Worm (Caenorhabditis elegans): ENCODE measurements around the gene math-38.

The math-38 gene

ce11 chrII:1608915-1609314 is 29.1 kb upstream of the math-38 start (continued):
- TF ChIP-seq zip-11 (GFP tag; IDR thresholded peaks at IDR 0.05) (no peak), nhr-41 (GFP tag; IDR thresholded peaks at IDR 0.05) (no peak), mxl-3 (GFP tag; optimal IDR thresholded peaks at IDR 0.05) (peak; percentile 31), pha-4 (GFP tag; IDR thresholded peaks at IDR 0.05) (no peak), pha-4 (tag; optimal IDR thresholded peaks at IDR 0.05) (no peak), nhr-77 (tag; optimal IDR thresholded peaks at IDR 0.05) (peak; percentile 49), pqm-1 (tag; optimal IDR thresholded peaks at IDR 0.05) (peak; percentile 82), T26A8.4 (GFP tag; IDR thresholded peaks at IDR 0.05) (no peak), daf-8 (GFP tag; IDR thresholded peaks at IDR 0.05) (no peak), sdz-12 (GFP tag; optimal IDR thresholded peaks at IDR 0.05) (no peak), T20F7.1 (GFP tag; optimal IDR thresholded peaks at IDR 0.05) (no peak), zip-2 (tag; optimal IDR thresholded peaks at IDR 0.05) (no peak)

- TF ChIP-seq hlh-11 (tag; optimal IDR thresholded peaks at IDR 0.05) (peak; percentile 15), daf-16 (GFP tag; optimal IDR thresholded peaks at IDR 0.05) (no peak), daf-16 (tag; optimal IDR thresholded peaks at IDR 0.05) (peak; percentile 86), nhr-77 (tag; optimal IDR thresholded peaks at IDR 0.05) (peak; percentile 46), pqm-1 (tag; optimal IDR thresholded peaks at IDR 0.05) (peak; percentile 80), nhr-28 (tag; optimal IDR thresholded peaks at IDR 0.05) (peak; percentile 48), F49E8.2 (tag; optimal IDR thresholded peaks at IDR 0.05; ENCODE audit: borderline replicate concordance) (no peak)
Observed at ce11 chrII:1607575-1607974, 27.8 kb upstream of the math-38 start.

ce11 chrII:1606079-1606478 is 26.3 kb upstream of the math-38 start, which contains the start of gene bath-33:
Gene bath-33 (minus strand): TSS chrII:1606179.
- no peak for TF ChIP-seq F49E8.2 (tag; optimal IDR thresholded peaks at IDR 0.05; ENCODE audit: borderline replicate concordance)
- no peak for TF ChIP-seq hlh-11 (tag; optimal IDR thresholded peaks at IDR 0.05)
- TF ChIP-seq nhr-6 (tag; optimal IDR thresholded peaks at IDR 0.05) = no peak
- TF ChIP-seq set-16 (GFP tag; IDR thresholded peaks at IDR 0.05) = no peak
- no peak for TF ChIP-seq daf-19 (GFP tag; conservative IDR thresholded peaks at IDR 0.05)
- no peak for TF ChIP-seq sdz-12 (GFP tag; optimal IDR thresholded peaks at IDR 0.05)
- TF ChIP-seq dpl-1 (GFP tag; optimal IDR thresholded peaks at IDR 0.05) = no peak
- no peak for TF ChIP-seq pqm-1 (tag; optimal IDR thresholded peaks at IDR 0.05)
- no peak for TF ChIP-seq madf-9 (GFP tag; conservative IDR thresholded peaks at IDR 0.05)
- no peak for TF ChIP-seq Y48G9A.11 (GFP tag; IDR thresholded peaks at IDR 0.05)
- TF ChIP-seq hif-1 (tag; optimal IDR thresholded peaks at IDR 0.05) = no peak
- no peak for TF ChIP-seq tra-1 (GFP tag; IDR thresholded peaks at IDR 0.05)
- no peak for TF ChIP-seq mep-1 (tag; optimal IDR thresholded peaks at IDR 0.05)
- no peak for TF ChIP-seq spr-3 (GFP tag; optimal IDR thresholded peaks at IDR 0.05)
- TF ChIP-seq ZK337.2 (GFP tag; IDR thresholded peaks at IDR 0.05) = no peak
- TF ChIP-seq daf-16 (GFP tag; optimal IDR thresholded peaks at IDR 0.05) = no peak
- no peak for TF ChIP-seq daf-16 (tag; optimal IDR thresholded peaks at IDR 0.05)
- no peak for TF ChIP-seq zfp-3 (GFP tag; conservative IDR thresholded peaks at IDR 0.05)
- TF ChIP-seq ceh-82 (tag; optimal IDR thresholded peaks at IDR 0.05) = no peak
- TF ChIP-seq F44E2.7 (GFP tag; IDR thresholded peaks at IDR 0.05) = no peak
- TF ChIP-seq nhr-10 (tag; optimal IDR thresholded peaks at IDR 0.05) = no peak

ce11 chrII:1605010-1605409 is 25.2 kb upstream of the math-38 start:
- TF ChIP-seq nhr-25 (tag; optimal IDR thresholded peaks at IDR 0.05; ENCODE audit: borderline replicate concordance, insufficient read depth) (no peak), ZK337.2 (GFP tag; IDR thresholded peaks at IDR 0.05) (no peak), arid-1 (GFP tag; conservative IDR thresholded peaks at IDR 0.05) (no peak), madf-5 (GFP tag; IDR thresholded peaks at IDR 0.05) (no peak), nhr-48 (tag; optimal IDR thresholded peaks at IDR 0.05) (no peak)

Measured in whole organism, L4 larva.